Fruit fly (Drosophila melanogaster): ENCODE data around the gene jar.

Gene jar

dm6 chr3R:24230423-24231205, 40.4 kb downstream of the jar start, which contains the start of gene mask (continued):
- TF ChIP-seq Doc2 (GFP tag; IDR thresholded peaks at IDR 0.05) (no peak), CG12769 (tag; optimal IDR thresholded peaks at IDR 0.05) (peak; percentile 62), CG6689 (GFP tag; IDR thresholded peaks at IDR 0.05) (0 out of 2 replicates have a peak, but pooled peaks have one; percentile 24), CG13287 (GFP tag; IDR thresholded peaks at IDR 0.05; ENCODE audit: partially characterized antibody) (no peak), CG33557 (GFP tag; optimal IDR thresholded peaks at IDR 0.05) (peak; percentile 71), sim (GFP tag; IDR thresholded peaks at IDR 0.05) (peak; percentile 66), pfk (GFP tag; optimal IDR thresholded peaks at IDR 0.05) (peak; percentile 70), Xrp1 (GFP tag; IDR thresholded peaks at IDR 0.05) (no peak), repo (GFP tag; optimal IDR thresholded peaks at IDR 0.05) (peak; percentile 73), CG6765 (GFP tag; optimal IDR thresholded peaks at IDR 0.05) (peak; percentile 87), da (GFP tag; optimal IDR thresholded peaks at IDR 0.05) (peak; percentile 74), CG7745 (tag; optimal IDR thresholded peaks at IDR 0.05) (no peak), Hey (tag; optimal IDR thresholded peaks at IDR 0.05) (peak; percentile 83), D19B (GFP tag; optimal IDR thresholded peaks at IDR 0.05) (peak; percentile 32), Ets65A (GFP tag) (peak; percentile 97), CG34376 (GFP tag; optimal IDR thresholded peaks at IDR 0.05) (peak; percentile 87), pho (GFP tag; optimal IDR thresholded peaks at IDR 0.05) (peak; percentile 71), slbo (GFP tag; IDR thresholded peaks at IDR 0.05) (peak; percentile 79), luna (GFP tag; optimal IDR thresholded peaks at IDR 0.05) (peak; percentile 84), cg (GFP tag; optimal IDR thresholded peaks at IDR 0.05) (peak; percentile 52), ssp (GFP tag; IDR thresholded peaks at IDR 0.05) (peak; percentile 39), CG9797 (GFP tag; optimal IDR thresholded peaks at IDR 0.05) (peak; percentile 72), gsb (GFP tag; IDR thresholded peaks at IDR 0.05) (0 out of 2 replicates have a peak, but pooled peaks have one; percentile 13), CG6654 (GFP tag; optimal IDR thresholded peaks at IDR 0.05) (peak; percentile 51), nau (GFP tag; optimal IDR thresholded peaks at IDR 0.05) (peak; percentile 79), CG2875 (GFP tag; optimal IDR thresholded peaks at IDR 0.05) (peak; percentile 54), zen2 (GFP tag; IDR thresholded peaks at IDR 0.05; ENCODE audit: partially characterized antibody) (no peak), sens (GFP tag) (peak; percentile 81), chn (GFP tag; optimal IDR thresholded peaks at IDR 0.05) (peak; percentile 65), CG32767 (GFP tag; IDR thresholded peaks at IDR 0.05) (no peak), CG18011 (GFP tag; optimal IDR thresholded peaks at IDR 0.05) (peak; percentile 64), tio (GFP tag; optimal IDR thresholded peaks at IDR 0.05) (no peak), CG18262 (tag; optimal IDR thresholded peaks at IDR 0.05) (peak; percentile 58), BEAF-32 (GFP tag; optimal IDR thresholded peaks at IDR 0.05) (peak; percentile 83), lmd (GFP tag; IDR thresholded peaks at IDR 0.05) (peak; percentile 58), scrt (GFP tag; optimal IDR thresholded peaks at IDR 0.05) (peak; percentile 64), kay (GFP tag; optimal IDR thresholded peaks at IDR 0.05) (peak; percentile 16), ase (GFP tag; IDR thresholded peaks at IDR 0.05) (peak; percentile 61; the same call in 2 of the 3 replicates), hbn (GFP tag; IDR thresholded peaks at IDR 0.05; ENCODE audit: partially characterized antibody) (no peak), jumu (GFP tag; optimal IDR thresholded peaks at IDR 0.05) (peak; percentile 7), CG11696 (GFP tag; IDR thresholded peaks at IDR 0.05) (peak; percentile 55; the same call in 1 of the 2 replicates), B-H2 (GFP tag; optimal IDR thresholded peaks at IDR 0.05) (peak; percentile 91), Sry-β (GFP tag; optimal IDR thresholded peaks at IDR 0.05) (peak; percentile 35), Ets97D (GFP tag; optimal IDR thresholded peaks at IDR 0.05) (peak; percentile 99), tup (GFP tag; optimal IDR thresholded peaks at IDR 0.05) (peak; percentile 31), Trl (optimal IDR thresholded peaks at IDR 0.05) (no peak), Trl (GFP tag; optimal IDR thresholded peaks at IDR 0.05) (peak; percentile 87), Meics (GFP tag; optimal IDR thresholded peaks at IDR 0.05) (peak; percentile 85), HLHmδ (GFP tag; optimal IDR thresholded peaks at IDR 0.05) (peak; percentile 91)

Measured in whole organism, embryonic.